Worm (Caenorhabditis elegans) whole organism, L4 larva: ENCODE results near the gene srsx-34.

Experiments used
- dpl-1 ChIP-seq: fragments of 150-350 bp; optimal IDR thresholded peaks from 2 replicates; lab custom pipeline; 2014; ENCODE audit warnings: missing biosample characterization, missing genetic modification reagents, missing genetic modification characterization
- fkh-10 ChIP-seq: fragments of 150-350 bp; optimal IDR thresholded peaks from 2 replicates; lab custom pipeline; 2014; ENCODE audit warnings: missing biosample characterization, missing genetic modification reagents, missing genetic modification characterization
- mep-1 ChIP-seq: fragments of 150-350 bp; sonication (generic microtip); optimal IDR thresholded peaks from 3 replicates; lab custom pipeline; 2014; ENCODE audit warnings: missing biosample characterization, missing genetic modification characterization
- mes-2 ChIP-seq: sonication (generic microtip); optimal IDR thresholded peaks from 2 replicates; lab custom pipeline; 2016; ENCODE audit warnings: missing genotype, mild to moderate bottlenecking, missing genetic modification characterization, missing compliant biosample characterization; ENCODE audit not compliant: poor library complexity, severe bottlenecking
- mxl-2 ChIP-seq: fragments of 200-800 bp; sonication (Bioruptor generic); conservative IDR thresholded peaks from 2 replicates; pipeline ENCODE4 v1.3.6; 2022; ENCODE audit warnings: missing genetic modification reagents, missing genetic modification characterization, missing compliant biosample characterization
- nhr-25 ChIP-seq: sonication (generic microtip); optimal IDR thresholded peaks from 2 replicates; lab custom pipeline; 2017; ENCODE audit warnings: missing genetic modification characterization, mild to moderate bottlenecking, missing compliant biosample characterization, antibody characterized with exemption, moderate library complexity, borderline replicate concordance; ENCODE audit not compliant: insufficient read depth
- php-3 ChIP-seq: fragments of 200-800 bp; sonication (Bioruptor generic); IDR thresholded peaks from 2 replicates; pipeline ENCODE4 v1.3.6; 2022; ENCODE audit warnings: missing genetic modification reagents, missing genetic modification characterization, missing compliant biosample characterization

DNA sequence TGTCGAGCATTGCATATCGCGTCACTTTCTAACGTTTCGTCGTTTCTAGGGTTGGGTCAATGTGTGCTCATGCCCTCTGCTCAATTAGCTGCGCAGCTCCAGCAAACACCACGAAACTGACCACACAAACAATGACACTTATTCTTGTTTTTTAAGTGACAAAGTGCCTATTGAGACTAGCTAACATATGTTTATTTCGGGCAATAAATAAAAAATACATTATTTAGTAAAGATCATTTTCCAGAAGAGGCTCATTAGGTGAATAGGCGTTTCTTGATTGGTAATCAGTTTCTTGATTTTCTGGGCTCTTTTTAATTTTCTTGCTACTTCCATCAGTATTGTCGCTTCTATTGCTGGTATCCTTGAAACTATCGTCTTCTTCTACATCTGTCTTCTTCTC, 33.9 kb downstream of the srsx-34 start, which contains the start of gene T27E4.5:
- TF ChIP-seq mep-1 (tag; lab: Kevin White, UChicago), result no peak
- TF ChIP-seq mes-2 (tag; lab: Kevin White, UChicago), result no peak
- no peak for TF ChIP-seq nhr-25
- no peak for TF ChIP-seq dpl-1
- TF ChIP-seq mxl-2 (GFP tag; lab: Robert Waterston, UW), result no peak
- TF ChIP-seq php-3, result no peak
- TF ChIP-seq fkh-10 (GFP tag; lab: Kevin White, UChicago), result no peak
